Worm (Caenorhabditis elegans) whole organism, young adult: ENCODE results near the gene M05D6.2.

ENCODE experiments used
- C06A6.2 ChIP-seq: fragments of 200-800 bp; sonication (Bioruptor generic); conservative IDR thresholded peaks from 2 replicates; pipeline ENCODE4 v1.3.6; 2022; ENCODE audit warnings: missing genetic modification characterization, missing compliant biosample characterization
- F10E7.11 ChIP-seq: sonication (generic microtip); optimal IDR thresholded peaks from 2 replicates; lab custom pipeline; 2017; ENCODE audit warnings: mild to moderate bottlenecking, missing genetic modification characterization, moderate library complexity, missing compliant biosample characterization
- F23B12.7 ChIP-seq: sonication (generic microtip); optimal IDR thresholded peaks from 2 replicates; lab custom pipeline; 2017; ENCODE audit warnings: missing genetic modification characterization, mild to moderate bottlenecking, missing compliant biosample characterization, antibody characterized with exemption, moderate library complexity; ENCODE audit not compliant: insufficient read depth
- F33H1.4 ChIP-seq: fragments of 200-800 bp; sonication (Bioruptor generic); IDR thresholded peaks from 2 replicates; pipeline ENCODE4 v1.3.6; 2022; ENCODE audit warnings: missing genetic modification reagents, missing genetic modification characterization, missing compliant biosample characterization
- F49E8.2 ChIP-seq: sonication (generic microtip); optimal IDR thresholded peaks from 3 replicates; lab custom pipeline; 2017; ENCODE audit warnings: missing genetic modification characterization, mild to moderate bottlenecking, missing compliant biosample characterization, antibody characterized with exemption, moderate library complexity; ENCODE audit not compliant: insufficient read depth
- F52B5.7 ChIP-seq: sonication (generic microtip); optimal IDR thresholded peaks from 2 replicates; lab custom pipeline; 2016; ENCODE audit warnings: mild to moderate bottlenecking, missing genetic modification characterization, missing compliant biosample characterization
- F57C9.4 ChIP-seq: sonication (generic microtip); optimal IDR thresholded peaks from 2 replicates; lab custom pipeline; 2017; ENCODE audit warnings: mild to moderate bottlenecking, missing genetic modification characterization, missing compliant biosample characterization
- K11D2.4 ChIP-seq: fragments of 200-800 bp; sonication (Bioruptor generic); IDR thresholded peaks from 2 replicates; pipeline ENCODE4 v1.3.6; 2022; ENCODE audit warnings: missing genetic modification reagents, missing genetic modification characterization, missing compliant biosample characterization
- K12H6.12 ChIP-seq: fragments of 200-800 bp; sonication (Bioruptor generic); optimal IDR thresholded peaks from 2 replicates; lab custom pipeline; 2018; ENCODE audit warnings: mild to moderate bottlenecking, missing genetic modification characterization, missing compliant biosample characterization
- T26A5.8 ChIP-seq: sonication (generic microtip); optimal IDR thresholded peaks from 2 replicates; lab custom pipeline; 2016; ENCODE audit warnings: missing genetic modification characterization, missing compliant biosample characterization
- Y53F4B.3 ChIP-seq: fragments of 200-800 bp; sonication (Bioruptor generic); IDR thresholded peaks from 2 replicates; pipeline ENCODE4 v1.3.6; 2022; ENCODE audit warnings: missing genetic modification reagents, missing genetic modification characterization, missing compliant biosample characterization
- Y56A3A.18 ChIP-seq: fragments of 200-800 bp; sonication (Bioruptor generic); IDR thresholded peaks from 2 replicates; pipeline ENCODE4 v1.3.6; 2022; ENCODE audit warnings: missing genetic modification reagents, missing genetic modification characterization, missing compliant biosample characterization
- Y79H2A.3 ChIP-seq: fragments of 200-800 bp; sonication (Bioruptor generic); conservative IDR thresholded peaks from 2 replicates; pipeline ENCODE4 v1.3.6; 2022; ENCODE audit warnings: missing genetic modification reagents, missing genetic modification characterization, missing compliant biosample characterization
- ZK185.1 ChIP-seq: sonication (generic microtip); optimal IDR thresholded peaks from 2 replicates; lab custom pipeline; 2016; ENCODE audit warnings: mild to moderate bottlenecking, missing genetic modification characterization, missing compliant biosample characterization; ENCODE audit not compliant: poor library complexity, severe bottlenecking
- aptf-2 ChIP-seq: fragments of 200-800 bp; sonication (Bioruptor generic); conservative IDR thresholded peaks from 2 replicates; pipeline ENCODE4 v1.3.6; 2022; ENCODE audit warnings: missing genetic modification reagents, missing genetic modification characterization, missing compliant biosample characterization
- athp-1 ChIP-seq: sonication (generic microtip); optimal IDR thresholded peaks from 2 replicates; lab custom pipeline; 2017; ENCODE audit warnings: mild to moderate bottlenecking, missing genetic modification characterization, missing compliant biosample characterization
- cebp-1 ChIP-seq, 2 experiments: fragments of 200-800 bp in 1 of 2; sonication (Bioruptor generic) in 1 of 2; sonication (generic microtip) in 1 of 2; IDR thresholded peaks in 1 of 2; optimal IDR thresholded peaks in 1 of 2; 2 replicates each; pipeline versions ENCODE4 v1.3.6 to Lab custom; 2017 to 2022; ENCODE audit warnings: missing compliant biosample characterization in 2 of 2, missing genetic modification characterization in 2 of 2, mild to moderate bottlenecking in 1 of 2, missing genetic modification reagents in 1 of 2, moderate library complexity in 1 of 2
- ceh-100 ChIP-seq: fragments of 200-800 bp; sonication (Bioruptor generic); IDR thresholded peaks from 2 replicates; pipeline ENCODE4 v1.3.6; 2022; ENCODE audit warnings: missing genetic modification reagents, missing genetic modification characterization, missing compliant biosample characterization
- ceh-40 ChIP-seq: fragments of 200-800 bp; sonication (Bioruptor generic); IDR thresholded peaks from 2 replicates; pipeline ENCODE4 v1.3.6; 2022; ENCODE audit warnings: missing genetic modification characterization, missing compliant biosample characterization
- die-1 ChIP-seq: sonication (generic microtip); optimal IDR thresholded peaks from 2 replicates; lab custom pipeline; 2016; ENCODE audit warnings: missing genotype, mild to moderate bottlenecking, missing genetic modification characterization, missing compliant biosample characterization
- dox-1 ChIP-seq: fragments of 200-800 bp; sonication (Bioruptor generic); IDR thresholded peaks from 2 replicates; pipeline ENCODE4 v1.3.6; 2022; ENCODE audit warnings: missing genetic modification reagents, missing genetic modification characterization, missing compliant biosample characterization
- dpl-1 ChIP-seq: fragments of 150-350 bp; optimal IDR thresholded peaks from 2 replicates; lab custom pipeline; 2014; ENCODE audit warnings: missing biosample characterization, missing genetic modification reagents, missing genetic modification characterization
- egl-44 ChIP-seq: fragments of 200-800 bp; sonication (Bioruptor generic); IDR thresholded peaks from 2 replicates; pipeline ENCODE4 v1.3.6; 2022; ENCODE audit warnings: missing genetic modification reagents, missing genetic modification characterization, missing compliant biosample characterization
- ekl-4 ChIP-seq: fragments of 200-800 bp; sonication (Bioruptor generic); IDR thresholded peaks from 2 replicates; pipeline ENCODE4 v1.3.6; 2022; ENCODE audit warnings: missing genetic modification reagents, missing genetic modification characterization, missing compliant biosample characterization
- gei-17 ChIP-seq: fragments of 200-800 bp; sonication (Bioruptor generic); optimal IDR thresholded peaks from 2 replicates; lab custom pipeline; 2018; ENCODE audit warnings: mild to moderate bottlenecking, missing genetic modification characterization, missing compliant biosample characterization
- him-1 ChIP-seq: sonication (generic microtip); optimal IDR thresholded peaks from 2 replicates; lab custom pipeline; 2016; ENCODE audit warnings: missing genotype, missing genetic modification reagents, missing genetic modification characterization, missing compliant biosample characterization
- hlh-12 ChIP-seq: sonication (generic microtip); optimal IDR thresholded peaks from 2 replicates; lab custom pipeline; 2016; ENCODE audit warnings: missing genetic modification characterization, missing compliant biosample characterization
- hlh-26 ChIP-seq: fragments of 200-800 bp; sonication (Bioruptor generic); conservative IDR thresholded peaks from 2 replicates; pipeline ENCODE4 v1.3.6; 2022; ENCODE audit warnings: missing genetic modification reagents, missing genetic modification characterization, missing compliant biosample characterization
- hmg-1.2 ChIP-seq: fragments of 200-800 bp; sonication (Bioruptor generic); IDR thresholded peaks from 2 replicates; pipeline ENCODE4 v1.3.6; 2022; ENCODE audit warnings: missing genetic modification reagents, missing genetic modification characterization, missing compliant biosample characterization
- hmg-20 ChIP-seq: fragments of 200-800 bp; sonication (Bioruptor generic); IDR thresholded peaks from 2 replicates; pipeline ENCODE4 v1.3.6; 2022; ENCODE audit warnings: missing genetic modification reagents, missing genetic modification characterization, missing compliant biosample characterization
- let-526 ChIP-seq: fragments of 200-800 bp; sonication (Bioruptor generic); IDR thresholded peaks from 2 replicates; pipeline ENCODE4 v1.3.6; 2022; ENCODE audit warnings: missing genetic modification reagents, missing genetic modification characterization, missing compliant biosample characterization
- let-607 ChIP-seq, 2 experiments: fragments of 200-800 bp in 1 of 2; sonication (Bioruptor generic) in 1 of 2; sonication (generic microtip) in 1 of 2; optimal IDR thresholded peaks; 2 replicates each; lab custom pipeline; 2016 to 2018; ENCODE audit warnings: mild to moderate bottlenecking in 2 of 2, missing compliant biosample characterization in 2 of 2, missing genetic modification characterization in 2 of 2, moderate library complexity in 2 of 2, missing genotype in 1 of 2
- lir-1 ChIP-seq: fragments of 200-800 bp; sonication (Bioruptor generic); conservative IDR thresholded peaks from 2 replicates; pipeline ENCODE4 v1.3.6; 2022; ENCODE audit warnings: missing genetic modification reagents, missing genetic modification characterization, missing compliant biosample characterization
- madf-3 ChIP-seq: fragments of 200-800 bp; sonication (Bioruptor generic); IDR thresholded peaks from 2 replicates; pipeline ENCODE4 v1.3.6; 2022; ENCODE audit warnings: missing genetic modification reagents, missing genetic modification characterization, missing compliant biosample characterization
- mcd-1 ChIP-seq: fragments of 200-800 bp; sonication (Bioruptor generic); IDR thresholded peaks from 2 replicates; pipeline ENCODE4 v1.3.6; 2022; ENCODE audit warnings: missing genetic modification reagents, missing genetic modification characterization, missing compliant biosample characterization
- mel-28 ChIP-seq: sonication (generic microtip); optimal IDR thresholded peaks from 2 replicates; lab custom pipeline; 2016; ENCODE audit warnings: borderline replicate concordance, mild to moderate bottlenecking, missing genetic modification characterization, missing compliant biosample characterization
- mxl-1 ChIP-seq: sonication (generic microtip); optimal IDR thresholded peaks from 2 replicates; lab custom pipeline; 2016; ENCODE audit warnings: missing genetic modification characterization, missing compliant biosample characterization
- nfyb-1 ChIP-seq: fragments of 200-800 bp; sonication (Bioruptor generic); IDR thresholded peaks from 2 replicates; pipeline ENCODE4 v1.3.6; 2022; ENCODE audit warnings: missing genetic modification reagents, missing genetic modification characterization, missing compliant biosample characterization
- nhr-179 ChIP-seq: sonication (generic microtip); optimal IDR thresholded peaks from 2 replicates; lab custom pipeline; 2016; ENCODE audit warnings: mild to moderate bottlenecking, missing genetic modification characterization, missing compliant biosample characterization
- nhr-80 ChIP-seq: sonication (generic microtip); optimal IDR thresholded peaks from 2 replicates; lab custom pipeline; 2016; ENCODE audit warnings: missing genetic modification characterization, missing compliant biosample characterization
- pha-4 ChIP-seq: fragments of 150-350 bp; sonication (generic microtip); optimal IDR thresholded peaks from 2 replicates; lab custom pipeline; 2014; ENCODE audit warnings: missing biosample characterization, missing genetic modification reagents, missing genetic modification characterization
- repo-1 ChIP-seq: sonication (generic microtip); optimal IDR thresholded peaks from 2 replicates; lab custom pipeline; 2017; ENCODE audit warnings: mild to moderate bottlenecking, missing genetic modification characterization, missing compliant biosample characterization
- sdz-38 ChIP-seq: sonication (generic microtip); optimal IDR thresholded peaks from 2 replicates; lab custom pipeline; 2016; ENCODE audit warnings: missing genotype, missing genetic modification characterization, missing compliant biosample characterization
- tbp1 ChIP-seq: fragments of 200-800 bp; sonication (Bioruptor generic); optimal IDR thresholded peaks from 2 replicates; lab custom pipeline; 2018; ENCODE audit warnings: mild to moderate bottlenecking, missing genetic modification characterization, missing compliant biosample characterization
- xnd-1 ChIP-seq: sonication (generic microtip); optimal IDR thresholded peaks from 2 replicates; lab custom pipeline; 2016; ENCODE audit warnings: missing genotype, missing genetic modification reagents, missing genetic modification characterization, missing compliant biosample characterization
- zim-3 ChIP-seq: sonication (generic microtip); optimal IDR thresholded peaks from 2 replicates; lab custom pipeline; 2017; ENCODE audit warnings: mild to moderate bottlenecking, missing genetic modification characterization, moderate library complexity, missing compliant biosample characterization
- ztf-6 ChIP-seq: fragments of 200-800 bp; sonication (Bioruptor generic); IDR thresholded peaks from 2 replicates; pipeline ENCODE4 v1.3.6; 2022; ENCODE audit warnings: missing genetic modification reagents, missing genetic modification characterization, missing compliant biosample characterization

The M05D6.2 gene

DNA sequence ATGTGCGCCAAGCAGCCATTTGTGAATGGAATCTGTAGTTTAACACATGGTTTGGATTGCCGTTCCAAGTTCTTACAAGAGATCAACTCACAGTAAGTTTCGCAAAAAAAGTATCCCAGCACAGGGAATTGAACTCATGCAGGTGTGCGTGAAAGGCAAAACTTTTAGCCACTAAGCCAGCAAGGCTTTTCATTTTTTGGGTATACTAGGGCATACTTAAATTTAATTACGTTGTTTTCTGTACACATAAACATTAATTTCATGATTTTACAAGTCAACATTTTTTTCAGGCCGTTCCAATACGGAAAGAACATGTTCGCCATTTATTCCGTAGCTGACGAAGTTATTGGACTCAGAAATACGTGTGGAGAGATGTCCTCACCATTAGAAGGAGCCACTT, 26.4 kb upstream of the M05D6.2 start:
- TF ChIP-seq C06A6.2 (GFP tag; lab: Robert Waterston, UW) = 0 out of 2 replicates have a peak, but pooled peaks have one; percentile 42
- peak; percentile 65; the same call in 1 of the 2 replicates for TF ChIP-seq ztf-6
- peak; percentile 86 for TF ChIP-seq ekl-4 (GFP tag; lab: Robert Waterston, UW)
- 0 out of 2 replicates have a peak, but pooled peaks have one; percentile 74 for TF ChIP-seq madf-3 (GFP tag; lab: Robert Waterston, UW)
- no peak for TF ChIP-seq xnd-1 (tag; lab: Kevin White, UChicago)
- TF ChIP-seq Y53F4B.3 = no peak
- TF ChIP-seq repo-1 (tag; lab: Kevin White, UChicago) = peak; percentile 84
- 0 out of 2 replicates have a peak, but pooled peaks have one; percentile 65 for TF ChIP-seq hmg-20 (GFP tag; lab: Robert Waterston, UW)
- TF ChIP-seq mcd-1 = peak; percentile 53; the same call in 1 of the 2 replicates
- TF ChIP-seq ceh-40 = peak; percentile 76
- TF ChIP-seq sdz-38 = peak; percentile 27
- 0 out of 2 replicates have a peak, but pooled peaks have one; percentile 28 for TF ChIP-seq Y79H2A.3 (GFP tag; lab: Robert Waterston, UW)
- TF ChIP-seq K11D2.4 = 0 out of 2 replicates have a peak, but pooled peaks have one; percentile 37
- no peak for TF ChIP-seq aptf-2
- peak; percentile 66 for TF ChIP-seq ZK185.1
- TF ChIP-seq F33H1.4 (GFP tag; lab: Robert Waterston, UW) = peak; percentile 49
- TF ChIP-seq nhr-80 (tag; lab: Kevin White, UChicago) = peak; percentile 14
- TF ChIP-seq athp-1 (tag; lab: Kevin White, UChicago) = peak; percentile 90
- TF ChIP-seq nhr-179 (tag; lab: Kevin White, UChicago) = peak; percentile 74
- no peak for TF ChIP-seq mel-28 (tag; lab: Kevin White, UChicago)
- TF ChIP-seq nfyb-1 (GFP tag; lab: Robert Waterston, UW) = peak; percentile 61
- 0 out of 2 replicates have a peak, but pooled peaks have one; percentile 43 for TF ChIP-seq let-526 (GFP tag; lab: Robert Waterston, UW)
- TF ChIP-seq dpl-1 (GFP tag; lab: Kevin White, UChicago) = no peak
- peak; percentile 32 to 36 for TF ChIP-seq let-607 (tag; optimal IDR thresholded peaks at IDR 0.05; lab: Kevin White, UChicago)
- TF ChIP-seq F52B5.7 (tag; lab: Kevin White, UChicago) = peak; percentile 93
- TF ChIP-seq pha-4 (tag; lab: Kevin White, UChicago) = no peak
- TF ChIP-seq dox-1 (GFP tag; lab: Robert Waterston, UW) = 0 out of 2 replicates have a peak, but pooled peaks have one; percentile 27
- TF ChIP-seq F57C9.4 (tag; lab: Kevin White, UChicago) = peak; percentile 75
- TF ChIP-seq F23B12.7 (tag; lab: Kevin White, UChicago) = no peak
- peak; percentile 43 for TF ChIP-seq zim-3 (tag; lab: Kevin White, UChicago)
- no peak for TF ChIP-seq cebp-1 (GFP tag; IDR thresholded peaks at IDR 0.05; lab: Robert Waterston, UW)
- no peak for TF ChIP-seq cebp-1 (tag; optimal IDR thresholded peaks at IDR 0.05; lab: Kevin White, UChicago)
- no peak for TF ChIP-seq hlh-26 (GFP tag; lab: Robert Waterston, UW)
- 0 out of 2 replicates have a peak, but pooled peaks have one; percentile 41 for TF ChIP-seq ceh-100
- peak; percentile 73 for TF ChIP-seq hmg-1.2 (GFP tag; lab: Robert Waterston, UW)
- peak; percentile 97 for TF ChIP-seq die-1 (tag; lab: Kevin White, UChicago)
- peak; percentile 55 for TF ChIP-seq hlh-12 (tag; lab: Kevin White, UChicago)
- TF ChIP-seq him-1 (tag; lab: Kevin White, UChicago) = no peak
- TF ChIP-seq egl-44 (GFP tag; lab: Robert Waterston, UW) = peak; percentile 84
- TF ChIP-seq F10E7.11 (tag; lab: Kevin White, UChicago) = peak; percentile 90
- TF ChIP-seq K12H6.12 (tag; lab: Kevin White, UChicago) = no peak
- no peak for TF ChIP-seq lir-1
- peak; percentile 59; the same call in 1 of the 2 replicates for TF ChIP-seq Y56A3A.18 (GFP tag; lab: Robert Waterston, UW)
- TF ChIP-seq F49E8.2 (tag; lab: Kevin White, UChicago) = no peak
- TF ChIP-seq gei-17 = no peak
- TF ChIP-seq tbp1 (GFP tag; lab: Kevin White, UChicago) = peak; percentile 94
- TF ChIP-seq T26A5.8 (tag; lab: Kevin White, UChicago) = peak; percentile 97
- TF ChIP-seq mxl-1 (tag; lab: Kevin White, UChicago) = peak; percentile 86
